Worm (Caenorhabditis elegans): Measurements from ENCODE around the gene glrx-5.

DNA sequence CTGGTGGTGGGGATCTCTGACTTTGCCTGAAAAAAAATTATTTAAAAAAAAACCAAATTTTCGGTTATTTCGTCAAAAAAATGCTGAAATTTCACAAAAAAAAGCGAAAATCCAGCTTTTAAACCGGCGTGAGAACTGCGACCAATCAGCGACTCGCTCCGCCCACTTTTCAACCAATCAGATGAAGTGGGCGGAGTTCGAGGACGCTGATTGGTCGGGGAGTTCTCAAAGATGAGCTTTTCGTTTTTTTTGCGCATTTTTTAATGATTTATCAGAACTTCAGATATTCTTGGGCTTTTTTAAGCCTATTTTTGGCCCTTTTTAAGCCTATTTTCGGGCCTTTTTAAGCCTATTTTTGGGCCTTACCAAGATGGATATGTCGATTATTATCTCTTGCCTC, 46.6 kb upstream of the glrx-5 start:
- TF ChIP-seq unc-62 (GFP tag; optimal IDR thresholded peaks at IDR 0.05) (no peak), ham-2 (GFP tag; optimal IDR thresholded peaks at IDR 0.05) (no peak), unc-39 (tag; optimal IDR thresholded peaks at IDR 0.05) (no peak), elt-1 (tag; optimal IDR thresholded peaks at IDR 0.05; ENCODE audit: borderline replicate concordance, insufficient read depth) (no peak), nhr-28 (tag; optimal IDR thresholded peaks at IDR 0.05) (no peak), nhr-237 (tag; optimal IDR thresholded peaks at IDR 0.05) (no peak), pha-4 (tag; optimal IDR thresholded peaks at IDR 0.05) (no peak), nhr-76 (tag; optimal IDR thresholded peaks at IDR 0.05) (no peak)
